Fruit fly (Drosophila melanogaster) whole organism, wandering third instar larva: Measurements from ENCODE around the gene NijA.

Experiments
- CG32264 ChIP-seq: fragments of 200-800 bp; sonication (Bioruptor generic); optimal IDR thresholded peaks from 2 replicates; lab custom pipeline; 2016; ENCODE audit warnings: missing biosample characterization, missing genetic modification characterization
- CG9705 ChIP-seq: fragments of 200-800 bp; sonication (Bioruptor generic); optimal IDR thresholded peaks from 2 replicates; lab custom pipeline; 2018; ENCODE audit warnings: missing biosample characterization, mild to moderate bottlenecking, missing genetic modification characterization
- Dfd ChIP-seq: fragments of >200 bp; optimal IDR thresholded peaks from 2 replicates; lab custom pipeline; 2017; ENCODE audit warnings: missing biosample characterization, missing genetic modification characterization
- GATAd ChIP-seq: sonication (Bioruptor generic); optimal IDR thresholded peaks from 2 replicates; lab custom pipeline; 2016; ENCODE audit warnings: missing biosample characterization, missing genetic modification characterization
- HLH106 ChIP-seq: fragments of 200-800 bp; optimal IDR thresholded peaks from 3 replicates; lab custom pipeline; 2019; ENCODE audit warnings: missing biosample characterization, mild to moderate bottlenecking, missing genetic modification characterization, moderate library complexity
- Hnf4 ChIP-seq: fragments of 200-800 bp; sonication (Bioruptor generic); optimal IDR thresholded peaks from 2 replicates; lab custom pipeline; 2016; ENCODE audit warnings: missing biosample characterization, mild to moderate bottlenecking, missing genetic modification characterization
- Hr83 ChIP-seq: fragments of 200-300 bp; sonication (Bioruptor generic); optimal IDR thresholded peaks from 2 replicates; lab custom pipeline; 2016; ENCODE audit warnings: missing biosample characterization, mild to moderate bottlenecking, missing genetic modification characterization, moderate library complexity; ENCODE audit not compliant: poor library complexity, severe bottlenecking
- Jra ChIP-seq: sonication (Bioruptor generic); optimal IDR thresholded peaks from 2 replicates; lab custom pipeline; 2016; ENCODE audit warnings: missing biosample characterization, missing genetic modification characterization
- Mio ChIP-seq: sonication (Bioruptor generic); optimal IDR thresholded peaks from 2 replicates; lab custom pipeline; 2016; ENCODE audit warnings: missing biosample characterization, missing genetic modification characterization
- Myc ChIP-seq: fragments of >200 bp; optimal IDR thresholded peaks from 2 replicates; lab custom pipeline; 2017
- Rel ChIP-seq, 2 experiments: fragments of 200-800 bp; sonication (Bioruptor generic) in 1 of 2; optimal IDR thresholded peaks; 2 replicates in 1 of 2; 3 replicates in 1 of 2; lab custom pipeline; 2016 to 2019; ENCODE audit warnings: mild to moderate bottlenecking in 2 of 2, missing biosample characterization in 2 of 2, missing genetic modification characterization in 2 of 2, moderate library complexity in 1 of 2
- Sp1 ChIP-seq: fragments of 200-800 bp; sonication (Bioruptor generic); optimal IDR thresholded peaks from 3 replicates; lab custom pipeline; 2019; ENCODE audit warnings: missing biosample characterization, mild to moderate bottlenecking, missing genetic modification characterization, moderate library complexity
- br ChIP-seq: fragments of 200-800 bp; sonication (Bioruptor generic); optimal IDR thresholded peaks from 2 replicates; lab custom pipeline; 2016; ENCODE audit warnings: missing biosample characterization, missing genetic modification characterization
- brk ChIP-seq: fragments of 200-800 bp; sonication (Bioruptor generic); optimal IDR thresholded peaks from 2 replicates; lab custom pipeline; 2016; ENCODE audit warnings: missing biosample characterization, mild to moderate bottlenecking, missing genetic modification characterization
- dmrt93B ChIP-seq: fragments of 200-800 bp; sonication (Bioruptor generic); optimal IDR thresholded peaks from 2 replicates; lab custom pipeline; 2018; ENCODE audit warnings: missing biosample characterization, mild to moderate bottlenecking, missing genetic modification characterization
- foxo ChIP-seq, 2 experiments: fragments of 200-800 bp; sonication (Bioruptor generic); optimal IDR thresholded peaks; 2 replicates in 1 of 2; 3 replicates in 1 of 2; lab custom pipeline; 2016 to 2017; ENCODE audit warnings: missing biosample characterization in 2 of 2, missing genetic modification characterization in 2 of 2
- fru ChIP-seq: fragments of 200-800 bp; sonication (Bioruptor generic); optimal IDR thresholded peaks from 3 replicates; lab custom pipeline; 2016; ENCODE audit warnings: missing biosample characterization, mild to moderate bottlenecking, missing genetic modification characterization
- h ChIP-seq: fragments of 200-800 bp; sonication (Bioruptor generic); optimal IDR thresholded peaks from 3 replicates; lab custom pipeline; 2016; ENCODE audit warnings: missing biosample characterization, mild to moderate bottlenecking, missing genetic modification characterization
- lola ChIP-seq: fragments of >200 bp; optimal IDR thresholded peaks from 2 replicates; lab custom pipeline; 2017; ENCODE audit warnings: missing biosample characterization, missing genetic modification characterization
- pan ChIP-seq: fragments of >200 bp; optimal IDR thresholded peaks from 2 replicates; lab custom pipeline; 2017
- psq ChIP-seq: fragments of 200-800 bp; sonication (Bioruptor generic); optimal IDR thresholded peaks from 3 replicates; lab custom pipeline; 2017; ENCODE audit warnings: missing biosample characterization, mild to moderate bottlenecking, missing genetic modification characterization, moderate library complexity
- rgr ChIP-seq: fragments of 200-800 bp; sonication (Bioruptor generic); optimal IDR thresholded peaks from 3 replicates; lab custom pipeline; 2016; ENCODE audit warnings: missing biosample characterization, mild to moderate bottlenecking, missing genetic modification characterization
- sage ChIP-seq: fragments of 200-800 bp; sonication (Bioruptor generic); optimal IDR thresholded peaks from 2 replicates; lab custom pipeline; 2016; ENCODE audit warnings: missing biosample characterization, mild to moderate bottlenecking, missing genetic modification characterization
- sv ChIP-seq: fragments of 200-800 bp; sonication (Bioruptor generic); optimal IDR thresholded peaks from 3 replicates; lab custom pipeline; 2016; ENCODE audit warnings: missing biosample characterization, missing genetic modification characterization
- tai ChIP-seq: sonication (Bioruptor generic); optimal IDR thresholded peaks from 2 replicates; lab custom pipeline; 2016; ENCODE audit warnings: missing biosample characterization, missing genetic modification characterization
- woc ChIP-seq: sonication (Bioruptor generic); optimal IDR thresholded peaks from 2 replicates; lab custom pipeline; 2016; ENCODE audit warnings: missing biosample characterization, mild to moderate bottlenecking, missing genetic modification characterization

The NijA gene

dm6 chr3L:10663190-10663763, 33.4 kb downstream of the NijA start, which contains the start of gene Adi1:
Gene Adi1, plus strand, starts transcription at chr3L:10663376.
- no peak for TF ChIP-seq Hr83 (GFP tag; lab: Kevin White, UChicago)
- TF ChIP-seq Rel (GFP tag; optimal IDR thresholded peaks at IDR 0.05; lab: Kevin White, UChicago), result no peak
- TF ChIP-seq Rel (tag; optimal IDR thresholded peaks at IDR 0.05; lab: Kevin White, UChicago), result peak; percentile 7
- TF ChIP-seq Sp1, result no peak
- peak; percentile 23 for TF ChIP-seq brk (GFP tag; lab: Kevin White, UChicago)
- no peak for TF ChIP-seq CG9705 (GFP tag; lab: Kevin White, UChicago)
- no peak for TF ChIP-seq CG32264
- TF ChIP-seq foxo (GFP tag; optimal IDR thresholded peaks at IDR 0.05; lab: Kevin White, UChicago), result peak in 1 of 2 experiments; percentile 24
- TF ChIP-seq Mio, result no peak
- TF ChIP-seq Myc, result no peak
- no peak for TF ChIP-seq pan (lab: Kevin White, UChicago)
- TF ChIP-seq tai (GFP tag; lab: Kevin White, UChicago), result no peak

DNA sequence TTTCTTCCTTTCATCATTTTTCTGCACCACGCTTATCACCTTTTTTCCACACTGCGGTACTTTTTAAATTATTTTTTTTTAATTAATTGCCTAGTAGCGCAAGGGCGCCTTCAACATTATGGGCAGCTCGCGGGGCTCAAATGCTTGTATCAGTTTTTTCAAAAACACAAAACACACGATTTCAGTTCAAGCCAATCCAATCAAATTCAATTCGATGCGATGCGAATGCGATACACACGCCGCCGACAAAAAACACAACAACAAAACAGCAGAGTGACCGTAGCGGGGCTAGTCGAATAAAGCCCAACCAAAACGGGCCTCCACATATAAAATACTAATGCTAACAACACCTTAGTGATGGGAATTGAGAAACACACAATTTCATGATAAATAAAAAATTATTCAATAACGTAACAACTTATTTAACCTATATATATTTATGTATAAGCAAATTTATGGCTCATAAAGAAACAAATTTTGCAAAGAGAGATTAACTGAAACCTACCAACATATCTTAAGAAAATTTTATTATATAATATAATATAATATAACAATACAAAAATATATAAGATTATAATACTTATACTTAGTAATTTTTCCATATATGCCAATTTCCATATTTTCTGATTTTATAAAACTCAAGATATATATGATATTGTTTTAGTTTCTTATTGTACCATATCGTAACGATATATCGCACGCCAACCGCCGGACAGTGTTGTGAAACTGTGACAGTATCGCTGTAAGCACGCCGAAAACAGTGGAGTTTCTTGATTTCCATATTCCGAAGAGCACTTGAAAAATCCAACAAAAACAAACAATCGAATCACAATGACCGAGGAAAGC, 35.7 kb downstream of the NijA start, which contains the start of the genes CG32066 and CG8003:
Gene CG32066, minus strand, starts transcription at position 270 of the 846 bp plus-strand sequence.
Gene CG8003, plus strand, starts transcription at position 732 of the 846 bp plus-strand sequence.
- peak in 1 of 2 experiments; percentile 24 for TF ChIP-seq foxo (GFP tag; optimal IDR thresholded peaks at IDR 0.05; lab: Kevin White, UChicago)
- no peak for TF ChIP-seq sv (GFP tag; lab: Kevin White, UChicago)
- TF ChIP-seq Jra (GFP tag; lab: Kevin White, UChicago), result no peak
- peak; percentile 68 for TF ChIP-seq woc
- peak; percentile 30 for TF ChIP-seq rgr (GFP tag; lab: Kevin White, UChicago)
- TF ChIP-seq Dfd, result no peak
- TF ChIP-seq sage (GFP tag; lab: Kevin White, UChicago), result peak; percentile 20
- TF ChIP-seq HLH106 (tag; lab: Kevin White, UChicago), result peak; percentile 64
- peak; percentile 35 for TF ChIP-seq Hnf4 (GFP tag; lab: Kevin White, UChicago)
- no peak for TF ChIP-seq dmrt93B (GFP tag; lab: Kevin White, UChicago)
- peak; percentile 54 for TF ChIP-seq tai (GFP tag; lab: Kevin White, UChicago)
- TF ChIP-seq Rel (GFP tag; optimal IDR thresholded peaks at IDR 0.05; lab: Kevin White, UChicago), result no peak
- peak; percentile 47 for TF ChIP-seq Rel (tag; optimal IDR thresholded peaks at IDR 0.05; lab: Kevin White, UChicago)
- TF ChIP-seq h (GFP tag; lab: Kevin White, UChicago), result peak; percentile 40
- TF ChIP-seq brk (GFP tag; lab: Kevin White, UChicago), result peak; percentile 32
- TF ChIP-seq Mio, result peak; percentile 19
- TF ChIP-seq br, result peak; percentile 61
- TF ChIP-seq fru (GFP tag; lab: Kevin White, UChicago), result peak; percentile 9
- peak; percentile 37 for TF ChIP-seq Sp1
- TF ChIP-seq Myc, result peak; percentile 5
- TF ChIP-seq Hr83 (GFP tag; lab: Kevin White, UChicago), result peak; percentile 33

- TF ChIP-seq rgr (GFP tag; lab: Kevin White, UChicago), result no peak
- TF ChIP-seq lola, result no peak
- TF ChIP-seq psq (GFP tag; lab: Kevin White, UChicago), result peak; percentile 33
- TF ChIP-seq HLH106 (tag; lab: Kevin White, UChicago), result peak; percentile 0
- TF ChIP-seq foxo (GFP tag; optimal IDR thresholded peaks at IDR 0.05; lab: Kevin White, UChicago), result peak in 1 of 2 experiments; percentile 3
Observed at dm6 chr3L:10659993-10660743, 36.5 kb downstream of the NijA start.

dm6 chr3L:10659524-10659923, 37.2 kb downstream of the NijA start:
- TF ChIP-seq GATAd (GFP tag; lab: Kevin White, UChicago) (no peak), tai (GFP tag; lab: Kevin White, UChicago) (no peak), woc (no peak)
